Fruit fly (Drosophila melanogaster) whole organism, embryonic: ENCODE data around the gene Tace.
A peak's percentile ranks its signal among the peaks of the same experiment; 100 is the strongest.

Source experiments
- Bdp1 ChIP-seq: fragments of 200-800 bp; sonication (Bioruptor generic); optimal IDR thresholded peaks from 3 replicates; lab custom pipeline; 2016; ENCODE audit warnings: missing biosample characterization, missing genetic modification characterization
- Bgb ChIP-seq: fragments of 200-800 bp; sonication (Bioruptor generic); IDR thresholded peaks from 2 replicates; pipeline ENCODE4 v1.3.6; 2022; ENCODE audit warnings: missing biosample characterization, missing genetic modification characterization; ENCODE audit not compliant: partially characterized antibody
- CG10462 ChIP-seq: fragments of 200-800 bp; sonication (Bioruptor generic); optimal IDR thresholded peaks from 2 replicates; lab custom pipeline; 2016; ENCODE audit warnings: missing biosample characterization, missing genetic modification characterization
- CG10543 ChIP-seq: fragments of 200-800 bp; sonication (Bioruptor generic); optimal IDR thresholded peaks from 3 replicates; lab custom pipeline; 2017; ENCODE audit warnings: missing biosample characterization, mild to moderate bottlenecking, missing genetic modification characterization, moderate library complexity
- CG10959 ChIP-seq: fragments of 200-800 bp; sonication (Bioruptor generic); IDR thresholded peaks from 2 replicates; pipeline ENCODE4 v1.3.6; 2022; ENCODE audit warnings: missing biosample characterization, missing genetic modification characterization
- CG11247 ChIP-seq: fragments of 200-800 bp; sonication (Bioruptor generic); IDR thresholded peaks from 2 replicates; pipeline ENCODE4 v1.3.6; 2022; ENCODE audit warnings: missing biosample characterization, missing genetic modification characterization
- CG11504 ChIP-seq: fragments of 200-800 bp; sonication (Bioruptor generic); optimal IDR thresholded peaks from 3 replicates; lab custom pipeline; 2019; ENCODE audit warnings: missing biosample characterization, mild to moderate bottlenecking, missing genetic modification characterization, moderate library complexity
- CG1647 ChIP-seq: fragments of 200-800 bp; sonication (Bioruptor generic); optimal IDR thresholded peaks from 3 replicates; lab custom pipeline; 2016; ENCODE audit warnings: missing biosample characterization, missing genetic modification characterization
- CG17829 ChIP-seq: fragments of 200-800 bp; optimal IDR thresholded peaks from 2 replicates; lab custom pipeline; 2019; ENCODE audit warnings: missing biosample characterization, mild to moderate bottlenecking, missing genetic modification characterization, moderate library complexity
- CG30431 ChIP-seq: fragments of 200-800 bp; sonication (Bioruptor generic); optimal IDR thresholded peaks from 2 replicates; lab custom pipeline; 2017; ENCODE audit warnings: missing biosample characterization, missing genetic modification characterization
- CG3163 ChIP-seq: fragments of 200-800 bp; sonication (Bioruptor generic); optimal IDR thresholded peaks from 3 replicates; lab custom pipeline; 2016; ENCODE audit warnings: missing biosample characterization, missing genetic modification characterization
- CG32532 ChIP-seq: fragments of 200-800 bp; sonication (Bioruptor generic); IDR thresholded peaks from 2 replicates; pipeline ENCODE4 v1.3.6; 2022; ENCODE audit warnings: missing biosample characterization, missing genetic modification characterization
- CG32772 ChIP-seq: fragments of 200-800 bp; sonication (Bioruptor generic); IDR thresholded peaks from 2 replicates; pipeline ENCODE4 v1.3.6; 2022; ENCODE audit warnings: missing biosample characterization, missing genetic modification characterization
- CG34376 ChIP-seq: fragments of 200-800 bp; sonication (Bioruptor generic); optimal IDR thresholded peaks from 2 replicates; lab custom pipeline; 2018; ENCODE audit warnings: missing biosample characterization, mild to moderate bottlenecking, missing genetic modification characterization
- CG34422 ChIP-seq: fragments of 200-800 bp; sonication (Bioruptor generic); IDR thresholded peaks from 3 replicates; pipeline ENCODE4 v1.3.6; 2022; ENCODE audit warnings: missing biosample characterization, missing genetic modification characterization
- CG6254 ChIP-seq: fragments of 200-800 bp; sonication (Bioruptor generic); optimal IDR thresholded peaks from 3 replicates; lab custom pipeline; 2017; ENCODE audit warnings: mild to moderate bottlenecking, missing biosample characterization, missing genetic modification reagents, missing genetic modification characterization
- CG6813 ChIP-seq: fragments of 200-800 bp; sonication (Bioruptor generic); optimal IDR thresholded peaks from 2 replicates; lab custom pipeline; 2017; ENCODE audit warnings: missing biosample characterization, missing genetic modification characterization, mild to moderate bottlenecking, moderate library complexity, missing genetic modification reagents
- CG7372 ChIP-seq: fragments of 200-800 bp; sonication (Bioruptor generic); IDR thresholded peaks from 2 replicates; pipeline ENCODE4 v1.3.6; 2022; ENCODE audit warnings: missing biosample characterization, missing genetic modification characterization
- CG7963 ChIP-seq: fragments of 200-800 bp; sonication (Bioruptor generic); IDR thresholded peaks from 3 replicates; pipeline ENCODE4 v1.3.6; 2022; ENCODE audit warnings: missing biosample characterization, missing genetic modification characterization; ENCODE audit not compliant: partially characterized antibody
- CG8924 ChIP-seq: fragments of 200-800 bp; optimal IDR thresholded peaks from 3 replicates; lab custom pipeline; 2019; ENCODE audit warnings: missing biosample characterization, mild to moderate bottlenecking, missing genetic modification characterization, moderate library complexity
- Camta ChIP-seq: fragments of 200-800 bp; sonication (Bioruptor generic); optimal IDR thresholded peaks from 2 replicates; lab custom pipeline; 2016; ENCODE audit warnings: missing biosample characterization, missing genetic modification characterization
- D19B ChIP-seq: fragments of 200-800 bp; sonication (Bioruptor generic); optimal IDR thresholded peaks from 2 replicates; lab custom pipeline; 2017; ENCODE audit warnings: missing biosample characterization, mild to moderate bottlenecking, missing genetic modification characterization
- Dip2 ChIP-seq: fragments of 200-800 bp; sonication (Bioruptor generic); IDR thresholded peaks from 2 replicates; pipeline ENCODE4 v1.3.6; 2022; ENCODE audit warnings: missing biosample characterization, missing genetic modification characterization
- H2.0 ChIP-seq: fragments of 200-800 bp; sonication (Bioruptor generic); IDR thresholded peaks from 2 replicates; pipeline ENCODE4 v1.3.6; 2022; ENCODE audit warnings: missing biosample characterization, missing genetic modification characterization
- Hmr ChIP-seq: fragments of 200-800 bp; sonication (Bioruptor generic); optimal IDR thresholded peaks from 3 replicates; lab custom pipeline; 2017; ENCODE audit warnings: mild to moderate bottlenecking, missing biosample characterization, missing genetic modification reagents, missing genetic modification characterization
- Hr39 ChIP-seq: fragments of >200 bp; optimal IDR thresholded peaks from 2 replicates; lab custom pipeline; 2017
- Hr78 ChIP-seq, 2 experiments: fragments of 200-800 bp in 1 of 2; fragments of >200 bp in 1 of 2; sonication (Bioruptor generic) in 1 of 2; optimal IDR thresholded peaks; 2 replicates each; lab custom pipeline; 2017 to 2019; ENCODE audit warnings: missing biosample characterization in 2 of 2, missing genetic modification characterization in 2 of 2, mild to moderate bottlenecking in 1 of 2, moderate library complexity in 1 of 2
- Mad ChIP-seq: fragments of 200-800 bp; sonication (Bioruptor generic); optimal IDR thresholded peaks from 2 replicates; lab custom pipeline; 2016; ENCODE audit warnings: missing biosample characterization, missing genetic modification characterization
- Sox102F ChIP-seq: fragments of 200-800 bp; sonication (Bioruptor generic); optimal IDR thresholded peaks from 2 replicates; lab custom pipeline; 2018; ENCODE audit warnings: missing biosample characterization, mild to moderate bottlenecking, missing genetic modification characterization, moderate library complexity
- Spps ChIP-seq: fragments of 200-800 bp; sonication (Bioruptor generic); optimal IDR thresholded peaks from 2 replicates; lab custom pipeline; 2018; ENCODE audit warnings: missing biosample characterization, mild to moderate bottlenecking, missing genetic modification characterization
- Xbp1 ChIP-seq: fragments of 200-800 bp; sonication (Bioruptor generic); optimal IDR thresholded peaks from 3 replicates; lab custom pipeline; 2016; ENCODE audit warnings: missing biosample characterization, mild to moderate bottlenecking, missing genetic modification characterization
- Xrp1 ChIP-seq: fragments of 200-800 bp; sonication (Bioruptor generic); IDR thresholded peaks from 2 replicates; pipeline ENCODE4 v1.3.6; 2022; ENCODE audit warnings: missing biosample characterization, missing genetic modification characterization
- abd-A ChIP-seq: fragments of 200-800 bp; sonication (Bioruptor generic); optimal IDR thresholded peaks from 3 replicates; lab custom pipeline; 2019; ENCODE audit warnings: missing biosample characterization, mild to moderate bottlenecking, missing genetic modification characterization, moderate library complexity
- caup ChIP-seq: fragments of 200-800 bp; sonication (Bioruptor generic); optimal IDR thresholded peaks from 3 replicates; lab custom pipeline; 2017; ENCODE audit warnings: missing biosample characterization, mild to moderate bottlenecking, missing genetic modification characterization, moderate library complexity; ENCODE audit not compliant: severe bottlenecking
- chinmo ChIP-seq: fragments of 200-800 bp; sonication (Bioruptor generic); IDR thresholded peaks from 4 replicates; pipeline ENCODE4 v1.3.6; 2022; ENCODE audit warnings: missing biosample characterization, missing genetic modification characterization; ENCODE audit not compliant: partially characterized antibody
- cwo ChIP-seq: fragments of 200-800 bp; sonication (Bioruptor generic); optimal IDR thresholded peaks from 3 replicates; lab custom pipeline; 2017; ENCODE audit warnings: missing biosample characterization, missing genetic modification characterization, mild to moderate bottlenecking, moderate library complexity, missing genetic modification reagents
- eyg ChIP-seq: fragments of 200-800 bp; sonication (Bioruptor generic); optimal IDR thresholded peaks from 3 replicates; lab custom pipeline; 2016; ENCODE audit warnings: missing biosample characterization, missing genetic modification characterization
- fd102C ChIP-seq: fragments of 200-800 bp; sonication (Bioruptor generic); optimal IDR thresholded peaks from 2 replicates; lab custom pipeline; 2018; ENCODE audit warnings: missing biosample characterization, mild to moderate bottlenecking, missing genetic modification characterization, moderate library complexity
- fd64A ChIP-seq: fragments of 200-800 bp; sonication (Bioruptor generic); optimal IDR thresholded peaks from 3 replicates; lab custom pipeline; 2018; ENCODE audit warnings: missing biosample characterization, mild to moderate bottlenecking, missing genetic modification characterization
- ftz-f1 ChIP-seq: fragments of 200-800 bp; sonication (Bioruptor generic); optimal IDR thresholded peaks from 2 replicates; lab custom pipeline; 2016; ENCODE audit warnings: missing biosample characterization, missing genetic modification characterization
- ham ChIP-seq: fragments of 200-800 bp; sonication (Bioruptor generic); IDR thresholded peaks from 2 replicates; pipeline ENCODE4 v1.3.6; 2022; ENCODE audit warnings: missing biosample characterization, missing genetic modification characterization
- hbn ChIP-seq: fragments of 200-800 bp; sonication (Bioruptor generic); IDR thresholded peaks from 2 replicates; pipeline ENCODE4 v1.3.6; 2022; ENCODE audit warnings: missing biosample characterization, missing genetic modification characterization; ENCODE audit not compliant: partially characterized antibody
- her ChIP-seq: fragments of 200-800 bp; sonication (Bioruptor generic); optimal IDR thresholded peaks from 2 replicates; lab custom pipeline; 2016; ENCODE audit warnings: missing biosample characterization, missing genetic modification characterization
- lilli ChIP-seq: fragments of 200-800 bp; sonication (Bioruptor generic); optimal IDR thresholded peaks from 3 replicates; lab custom pipeline; 2016; ENCODE audit warnings: missing biosample characterization, missing genetic modification characterization
- lola ChIP-seq, 3 experiments: fragments of >200 bp in 2 of 3; fragments of 200-800 bp in 1 of 3; sonication (Bioruptor generic) in 1 of 3; optimal IDR thresholded peaks; 2 replicates each; lab custom pipeline; 2017 to 2019; ENCODE audit warnings: missing biosample characterization in 3 of 3, missing genetic modification characterization in 3 of 3, mild to moderate bottlenecking in 1 of 3, moderate library complexity in 1 of 3
- rib ChIP-seq: fragments of 200-800 bp; sonication (Bioruptor generic); IDR thresholded peaks from 2 replicates; pipeline ENCODE4 v1.3.6; 2022; ENCODE audit warnings: missing biosample characterization, missing genetic modification characterization
- ssp ChIP-seq: fragments of 200-800 bp; sonication (Bioruptor generic); IDR thresholded peaks from 2 replicates; pipeline ENCODE4 v1.3.6; 2022; ENCODE audit warnings: missing biosample characterization, missing genetic modification characterization
- toy ChIP-seq: fragments of 200-800 bp; sonication (Bioruptor generic); IDR thresholded peaks from 2 replicates; pipeline ENCODE4 v1.3.6; 2022; ENCODE audit warnings: missing biosample characterization, missing genetic modification characterization

Gene Tace

DNA sequence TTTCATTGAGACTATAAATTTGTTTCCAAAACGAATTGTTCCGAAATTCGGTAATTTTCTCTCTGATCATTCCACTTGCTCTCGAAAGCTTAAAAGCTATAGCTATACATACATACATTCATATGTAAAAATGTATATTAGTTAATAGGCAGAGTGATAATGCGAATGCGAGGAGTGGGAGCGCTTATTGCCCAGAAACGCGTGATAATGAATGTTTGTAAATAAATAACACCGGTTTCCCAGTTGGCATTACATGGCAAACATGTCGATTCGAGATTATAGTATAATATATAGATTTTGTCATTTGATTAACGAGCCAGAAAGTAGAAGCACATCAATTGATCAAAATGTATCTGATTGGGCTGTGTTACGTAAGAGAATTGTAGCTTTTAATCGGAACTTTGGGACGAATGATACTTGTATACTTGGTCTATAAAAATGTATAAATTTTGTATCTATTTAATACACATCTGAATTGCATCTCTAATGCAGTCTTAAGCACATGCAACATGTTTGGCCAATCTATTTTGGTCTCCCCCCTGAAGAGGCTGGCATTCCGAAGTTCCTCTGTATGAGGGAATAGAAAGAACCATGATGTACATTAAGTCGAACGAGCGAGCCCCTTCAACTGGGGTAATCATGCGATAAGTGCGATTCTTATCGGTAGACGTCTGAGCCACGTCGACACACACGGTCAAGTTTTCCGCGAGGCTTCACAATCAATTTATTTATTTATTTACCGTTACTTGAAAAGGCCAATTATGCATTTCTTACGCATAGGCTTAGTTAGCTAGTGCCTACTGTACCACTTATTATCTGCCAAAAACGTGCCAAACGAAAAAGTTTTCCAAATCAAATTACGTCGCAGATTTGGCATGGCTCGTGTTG, 12.5 kb downstream of the Tace start (continued):
- TF ChIP-seq Hr39 (lab: Kevin White, UChicago) = no peak
- no peak for TF ChIP-seq ssp (GFP tag; lab: Robert Waterston, UW)
- TF ChIP-seq CG7963 = no peak
- peak; percentile 9 for TF ChIP-seq D19B (GFP tag; lab: Kevin White, UChicago)
- peak; percentile 83 for TF ChIP-seq CG32532 (GFP tag; lab: Robert Waterston, UW)
- TF ChIP-seq rib (GFP tag; lab: Robert Waterston, UW) = peak; percentile 68; the same call in 1 of the 2 replicates
- peak; percentile 19 for TF ChIP-seq lilli
- TF ChIP-seq CG32772 (GFP tag; lab: Robert Waterston, UW) = 0 out of 2 replicates have a peak, but pooled peaks have one; percentile 16
- TF ChIP-seq CG10959 (GFP tag; lab: Robert Waterston, UW) = no peak
- TF ChIP-seq lola (GFP tag; optimal IDR thresholded peaks at IDR 0.05; lab: Kevin White, UChicago) = no peak
- peak; percentile 18 for TF ChIP-seq CG10543 (GFP tag; lab: Kevin White, UChicago)
- no peak for TF ChIP-seq CG8924 (tag; lab: Kevin White, UChicago)
- no peak for TF ChIP-seq CG10462 (GFP tag; lab: Kevin White, UChicago)
- no peak for TF ChIP-seq CG7372 (GFP tag; lab: Robert Waterston, UW)
- TF ChIP-seq H2.0 = 0 out of 2 replicates have a peak, but pooled peaks have one; percentile 19
- TF ChIP-seq ftz-f1 (GFP tag; lab: Kevin White, UChicago) = no peak
- no peak for TF ChIP-seq her (GFP tag; lab: Kevin White, UChicago)
- TF ChIP-seq caup = peak; percentile 7
- TF ChIP-seq Bgb = no peak
- TF ChIP-seq toy = 0 out of 2 replicates have a peak, but pooled peaks have one; percentile 11
- no peak for TF ChIP-seq eyg (GFP tag; lab: Kevin White, UChicago)
- 0 out of 2 replicates have a peak, but pooled peaks have one; percentile 27 for TF ChIP-seq CG11247
- no peak for TF ChIP-seq CG6813 (GFP tag; lab: Kevin White, UChicago)
- no peak for TF ChIP-seq CG3163 (GFP tag; lab: Kevin White, UChicago)
- TF ChIP-seq Xbp1 = peak; percentile 18
- TF ChIP-seq Hmr = peak; percentile 11
- peak; percentile 95 for TF ChIP-seq cwo (GFP tag; lab: Kevin White, UChicago)
- TF ChIP-seq fd64A = no peak
- TF ChIP-seq abd-A (tag; lab: Kevin White, UChicago) = no peak
- no peak for TF ChIP-seq CG17829
- no peak for TF ChIP-seq CG6254 (GFP tag; lab: Kevin White, UChicago)
- TF ChIP-seq hbn = no peak
- no peak for TF ChIP-seq Hr78 (GFP tag; optimal IDR thresholded peaks at IDR 0.05; lab: Kevin White, UChicago)
- TF ChIP-seq Xrp1 (GFP tag; lab: Robert Waterston, UW) = 0 out of 2 replicates have a peak, but pooled peaks have one; percentile 5
- TF ChIP-seq Spps (tag; lab: Kevin White, UChicago) = no peak
- no peak for TF ChIP-seq CG34422 (GFP tag; lab: Robert Waterston, UW)
- TF ChIP-seq CG30431 (GFP tag; lab: Kevin White, UChicago) = no peak
- TF ChIP-seq CG1647 (GFP tag; lab: Kevin White, UChicago) = no peak
- no peak for TF ChIP-seq Camta
- peak; percentile 27 for TF ChIP-seq CG34376 (GFP tag; lab: Kevin White, UChicago)
- no peak for TF ChIP-seq Dip2
- no peak for TF ChIP-seq chinmo (GFP tag; lab: Robert Waterston, UW)
- TF ChIP-seq CG11504 (tag; lab: Kevin White, UChicago) = no peak
- no peak for TF ChIP-seq ham (GFP tag; lab: Robert Waterston, UW)
- no peak for TF ChIP-seq Sox102F
- TF ChIP-seq Mad (GFP tag; lab: Kevin White, UChicago) = no peak
- no peak for TF ChIP-seq fd102C (GFP tag; lab: Kevin White, UChicago)
- TF ChIP-seq Bdp1 = no peak
